Worm (Caenorhabditis elegans) whole organism, mixed stage, embryonic: ENCODE results near the gene zhit-2.

ENCODE experiments used
- lsy-2 ChIP-seq: fragments of 150-350 bp; optimal IDR thresholded peaks from 2 replicates; lab custom pipeline; 2014; ENCODE audit warnings: missing biosample characterization, missing genetic modification characterization
- snpc-4 ChIP-seq: fragments of 150-350 bp; optimal IDR thresholded peaks from 2 replicates; lab custom pipeline; 2014; ENCODE audit warnings: missing biosample characterization, missing genetic modification characterization

DNA sequence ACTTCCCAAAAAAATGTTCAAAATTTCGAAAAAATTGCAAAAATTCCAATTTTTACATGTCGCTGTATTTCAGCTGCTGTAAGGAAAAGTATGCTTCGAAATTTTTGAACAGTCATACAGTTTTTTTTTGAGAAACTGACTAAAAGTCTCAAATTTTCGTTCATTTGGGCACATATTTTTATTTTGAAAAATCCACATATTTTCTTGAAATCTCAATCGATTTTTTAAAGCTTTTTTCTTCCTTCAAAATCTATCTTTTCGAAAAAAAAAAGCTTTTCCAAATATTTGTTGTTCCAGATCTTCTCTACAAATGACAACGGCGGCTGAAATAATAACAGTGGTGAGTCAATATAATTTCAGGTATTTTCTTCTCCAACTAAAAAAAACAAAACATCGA is 47.2 kb downstream of the zhit-2 start, which contains the start of gene asd-1:
- no peak for TF ChIP-seq snpc-4 (tag; lab: Kevin White, UChicago)
- TF ChIP-seq lsy-2 (tag; lab: Kevin White, UChicago), result no peak
